Worm (Caenorhabditis elegans) whole organism, young adult: ENCODE data around the gene Y52E8A.3.
A peak's percentile ranks its signal among the peaks of the same experiment; 100 is the strongest.

ENCODE experiments used
- B0261.1 ChIP-seq: sonication (generic microtip); optimal IDR thresholded peaks from 2 replicates; lab custom pipeline; 2016; ENCODE audit warnings: mild to moderate bottlenecking, missing genetic modification characterization, moderate library complexity, missing compliant biosample characterization
- B0336.3 ChIP-seq: fragments of 200-800 bp; sonication (Bioruptor generic); IDR thresholded peaks from 2 replicates; pipeline ENCODE4 v1.3.6; 2022; ENCODE audit warnings: missing genetic modification characterization, missing compliant biosample characterization
- D2030.7 ChIP-seq: fragments of 200-800 bp; sonication (Bioruptor generic); IDR thresholded peaks from 2 replicates; pipeline ENCODE4 v1.3.6; 2022; ENCODE audit warnings: missing genetic modification reagents, missing genetic modification characterization, missing compliant biosample characterization
- F33H1.4 ChIP-seq: fragments of 200-800 bp; sonication (Bioruptor generic); IDR thresholded peaks from 2 replicates; pipeline ENCODE4 v1.3.6; 2022; ENCODE audit warnings: missing genetic modification reagents, missing genetic modification characterization, missing compliant biosample characterization
- F37B4.10 ChIP-seq: fragments of 200-800 bp; sonication (Bioruptor generic); IDR thresholded peaks from 2 replicates; pipeline ENCODE4 v1.3.6; 2022; ENCODE audit warnings: missing genetic modification characterization, missing compliant biosample characterization
- F49E8.2 ChIP-seq: sonication (generic microtip); optimal IDR thresholded peaks from 3 replicates; lab custom pipeline; 2017; ENCODE audit warnings: missing genetic modification characterization, mild to moderate bottlenecking, missing compliant biosample characterization, antibody characterized with exemption, moderate library complexity; ENCODE audit not compliant: insufficient read depth
- F52B5.7 ChIP-seq: sonication (generic microtip); optimal IDR thresholded peaks from 2 replicates; lab custom pipeline; 2016; ENCODE audit warnings: mild to moderate bottlenecking, missing genetic modification characterization, missing compliant biosample characterization
- F57A8.1 ChIP-seq: fragments of 200-800 bp; sonication (Bioruptor generic); optimal IDR thresholded peaks from 2 replicates; lab custom pipeline; 2018; ENCODE audit warnings: mild to moderate bottlenecking, missing genetic modification characterization, moderate library complexity, missing compliant biosample characterization
- K11D2.4 ChIP-seq: fragments of 200-800 bp; sonication (Bioruptor generic); IDR thresholded peaks from 2 replicates; pipeline ENCODE4 v1.3.6; 2022; ENCODE audit warnings: missing genetic modification reagents, missing genetic modification characterization, missing compliant biosample characterization
- T26A5.8 ChIP-seq: sonication (generic microtip); optimal IDR thresholded peaks from 2 replicates; lab custom pipeline; 2016; ENCODE audit warnings: missing genetic modification characterization, missing compliant biosample characterization
- Y53F4B.3 ChIP-seq: fragments of 200-800 bp; sonication (Bioruptor generic); IDR thresholded peaks from 2 replicates; pipeline ENCODE4 v1.3.6; 2022; ENCODE audit warnings: missing genetic modification reagents, missing genetic modification characterization, missing compliant biosample characterization
- akir-1 ChIP-seq: fragments of 200-800 bp; sonication (Bioruptor generic); optimal IDR thresholded peaks from 2 replicates; lab custom pipeline; 2018; ENCODE audit warnings: mild to moderate bottlenecking, missing genetic modification characterization, moderate library complexity, missing compliant biosample characterization
- atf-7 ChIP-seq: sonication (generic microtip); optimal IDR thresholded peaks from 2 replicates; lab custom pipeline; 2017; ENCODE audit warnings: mild to moderate bottlenecking, missing genetic modification characterization, missing compliant biosample characterization
- attf-6 ChIP-seq: fragments of 200-800 bp; sonication (Bioruptor generic); IDR thresholded peaks from 2 replicates; pipeline ENCODE4 v1.3.6; 2022; ENCODE audit warnings: missing genetic modification reagents, missing genetic modification characterization, missing compliant biosample characterization
- bed-1 ChIP-seq: fragments of 200-800 bp; sonication (Bioruptor generic); IDR thresholded peaks from 2 replicates; pipeline ENCODE4 v1.3.6; 2022; ENCODE audit warnings: missing genetic modification reagents, missing genetic modification characterization, missing compliant biosample characterization
- bed-2 ChIP-seq: fragments of 200-800 bp; sonication (Bioruptor generic); IDR thresholded peaks from 2 replicates; pipeline ENCODE4 v1.3.6; 2022; ENCODE audit warnings: missing genetic modification reagents, missing genetic modification characterization, missing compliant biosample characterization
- cebp-1 ChIP-seq, 2 experiments: fragments of 200-800 bp in 1 of 2; sonication (Bioruptor generic) in 1 of 2; sonication (generic microtip) in 1 of 2; IDR thresholded peaks in 1 of 2; optimal IDR thresholded peaks in 1 of 2; 2 replicates each; pipeline versions ENCODE4 v1.3.6 to Lab custom; 2017 to 2022; ENCODE audit warnings: missing compliant biosample characterization in 2 of 2, missing genetic modification characterization in 2 of 2, mild to moderate bottlenecking in 1 of 2, missing genetic modification reagents in 1 of 2, moderate library complexity in 1 of 2
- ceh-27 ChIP-seq: fragments of 200-800 bp; sonication (Bioruptor generic); optimal IDR thresholded peaks from 2 replicates; lab custom pipeline; 2018; ENCODE audit warnings: mild to moderate bottlenecking, missing genetic modification characterization, moderate library complexity, missing compliant biosample characterization
- ceh-40 ChIP-seq: fragments of 200-800 bp; sonication (Bioruptor generic); IDR thresholded peaks from 2 replicates; pipeline ENCODE4 v1.3.6; 2022; ENCODE audit warnings: missing genetic modification characterization, missing compliant biosample characterization
- ceh-91 ChIP-seq: fragments of 200-800 bp; sonication (Bioruptor generic); IDR thresholded peaks from 2 replicates; pipeline ENCODE4 v1.3.6; 2022; ENCODE audit warnings: missing genetic modification reagents, missing genetic modification characterization, missing compliant biosample characterization
- dpff-1 ChIP-seq: sonication (generic microtip); optimal IDR thresholded peaks from 2 replicates; lab custom pipeline; 2017; ENCODE audit warnings: mild to moderate bottlenecking, missing genetic modification characterization, missing compliant biosample characterization
- dpl-1 ChIP-seq: fragments of 150-350 bp; optimal IDR thresholded peaks from 2 replicates; lab custom pipeline; 2014; ENCODE audit warnings: missing biosample characterization, missing genetic modification reagents, missing genetic modification characterization
- efl-1 ChIP-seq: fragments of 150-350 bp; optimal IDR thresholded peaks from 2 replicates; lab custom pipeline; 2014; ENCODE audit warnings: missing biosample characterization, missing genetic modification reagents, missing genetic modification characterization
- ekl-4 ChIP-seq: fragments of 200-800 bp; sonication (Bioruptor generic); IDR thresholded peaks from 2 replicates; pipeline ENCODE4 v1.3.6; 2022; ENCODE audit warnings: missing genetic modification reagents, missing genetic modification characterization, missing compliant biosample characterization
- fkh-3 ChIP-seq: sonication (generic microtip); optimal IDR thresholded peaks from 2 replicates; lab custom pipeline; 2016; ENCODE audit warnings: mild to moderate bottlenecking, missing genetic modification characterization, missing compliant biosample characterization
- him-1 ChIP-seq: sonication (generic microtip); optimal IDR thresholded peaks from 2 replicates; lab custom pipeline; 2016; ENCODE audit warnings: missing genotype, missing genetic modification reagents, missing genetic modification characterization, missing compliant biosample characterization
- hlh-26 ChIP-seq: fragments of 200-800 bp; sonication (Bioruptor generic); conservative IDR thresholded peaks from 2 replicates; pipeline ENCODE4 v1.3.6; 2022; ENCODE audit warnings: missing genetic modification reagents, missing genetic modification characterization, missing compliant biosample characterization
- hrde-1 ChIP-seq: sonication (generic microtip); optimal IDR thresholded peaks from 2 replicates; lab custom pipeline; 2016; ENCODE audit warnings: missing genetic modification characterization, mild to moderate bottlenecking, missing compliant biosample characterization, moderate library complexity, missing genotype, missing genetic modification reagents, borderline replicate concordance
- let-526 ChIP-seq: fragments of 200-800 bp; sonication (Bioruptor generic); IDR thresholded peaks from 2 replicates; pipeline ENCODE4 v1.3.6; 2022; ENCODE audit warnings: missing genetic modification reagents, missing genetic modification characterization, missing compliant biosample characterization
- let-607 ChIP-seq, 2 experiments: fragments of 200-800 bp in 1 of 2; sonication (Bioruptor generic) in 1 of 2; sonication (generic microtip) in 1 of 2; optimal IDR thresholded peaks; 2 replicates each; lab custom pipeline; 2016 to 2018; ENCODE audit warnings: mild to moderate bottlenecking in 2 of 2, missing compliant biosample characterization in 2 of 2, missing genetic modification characterization in 2 of 2, moderate library complexity in 2 of 2, missing genotype in 1 of 2
- lin-26 ChIP-seq: fragments of 200-800 bp; sonication (Bioruptor generic); IDR thresholded peaks from 2 replicates; pipeline ENCODE4 v1.3.6; 2022; ENCODE audit warnings: missing genetic modification reagents, missing genetic modification characterization, missing compliant biosample characterization
- lir-1 ChIP-seq: fragments of 200-800 bp; sonication (Bioruptor generic); conservative IDR thresholded peaks from 2 replicates; pipeline ENCODE4 v1.3.6; 2022; ENCODE audit warnings: missing genetic modification reagents, missing genetic modification characterization, missing compliant biosample characterization
- lsl-1 ChIP-seq: fragments of 200-800 bp; sonication (Bioruptor generic); optimal IDR thresholded peaks from 2 replicates; lab custom pipeline; 2018; ENCODE audit warnings: mild to moderate bottlenecking, missing genetic modification characterization, moderate library complexity, missing compliant biosample characterization
- madf-3 ChIP-seq: fragments of 200-800 bp; sonication (Bioruptor generic); IDR thresholded peaks from 2 replicates; pipeline ENCODE4 v1.3.6; 2022; ENCODE audit warnings: missing genetic modification reagents, missing genetic modification characterization, missing compliant biosample characterization
- madf-6 ChIP-seq: fragments of 200-800 bp; sonication (Bioruptor generic); IDR thresholded peaks from 2 replicates; pipeline ENCODE4 v1.3.6; 2022; ENCODE audit warnings: missing genetic modification reagents, missing genetic modification characterization, missing compliant biosample characterization
- madf-8 ChIP-seq: fragments of 200-800 bp; sonication (Bioruptor generic); conservative IDR thresholded peaks from 2 replicates; pipeline ENCODE4 v1.3.6; 2022; ENCODE audit warnings: missing genetic modification reagents, missing genetic modification characterization, missing compliant biosample characterization
- mel-28 ChIP-seq: sonication (generic microtip); optimal IDR thresholded peaks from 2 replicates; lab custom pipeline; 2016; ENCODE audit warnings: borderline replicate concordance, mild to moderate bottlenecking, missing genetic modification characterization, missing compliant biosample characterization
- mxl-1 ChIP-seq: sonication (generic microtip); optimal IDR thresholded peaks from 2 replicates; lab custom pipeline; 2016; ENCODE audit warnings: missing genetic modification characterization, missing compliant biosample characterization
- nfya-1 ChIP-seq: sonication (generic microtip); optimal IDR thresholded peaks from 2 replicates; lab custom pipeline; 2017; ENCODE audit warnings: antibody characterized with exemption, missing compliant biosample characterization, missing genetic modification characterization, borderline replicate concordance; ENCODE audit not compliant: insufficient read depth
- nfyb-1 ChIP-seq: fragments of 200-800 bp; sonication (Bioruptor generic); IDR thresholded peaks from 2 replicates; pipeline ENCODE4 v1.3.6; 2022; ENCODE audit warnings: missing genetic modification reagents, missing genetic modification characterization, missing compliant biosample characterization
- rpc-1 ChIP-seq, 2 experiments: fragments of 150-350 bp in 1 of 2; sonication (generic microtip) in 1 of 2; optimal IDR thresholded peaks; 2 replicates each; lab custom pipeline; 2014 to 2018; ENCODE audit warnings: missing biosample characterization in 1 of 2, missing genetic modification characterization in 1 of 2, missing genetic modification reagents in 1 of 2, missing genotype in 1 of 2
- sea-2 ChIP-seq: fragments of 200-800 bp; sonication (Bioruptor generic); IDR thresholded peaks from 2 replicates; pipeline ENCODE4 v1.3.6; 2022; ENCODE audit warnings: missing genetic modification characterization, missing compliant biosample characterization
- snpc-4 ChIP-seq, 5 experiments: fragments of 150-350 bp in 1 of 5; sonication (generic microtip) in 4 of 5; optimal IDR thresholded peaks; 2 replicates each; lab custom pipeline; 2014 to 2018; ENCODE audit warnings: missing genetic modification characterization in 5 of 5, missing biosample characterization in 3 of 5, antibody characterized with exemption in 2 of 5, mild to moderate bottlenecking in 2 of 5, missing compliant biosample characterization in 2 of 5, missing genotype in 2 of 5, moderate library complexity in 2 of 5, missing genetic modification reagents in 1 of 5
- tbp1 ChIP-seq: fragments of 200-800 bp; sonication (Bioruptor generic); optimal IDR thresholded peaks from 2 replicates; lab custom pipeline; 2018; ENCODE audit warnings: mild to moderate bottlenecking, missing genetic modification characterization, missing compliant biosample characterization
- tbx-9 ChIP-seq: sonication (generic microtip); optimal IDR thresholded peaks from 2 replicates; lab custom pipeline; 2016; ENCODE audit warnings: borderline replicate concordance, missing genetic modification characterization, inconsistent platforms, missing compliant biosample characterization
- xnd-1 ChIP-seq: sonication (generic microtip); optimal IDR thresholded peaks from 2 replicates; lab custom pipeline; 2016; ENCODE audit warnings: missing genotype, missing genetic modification reagents, missing genetic modification characterization, missing compliant biosample characterization

Gene Y52E8A.3

ce11 chrII:4320455-4320854 lies 13.7 kb upstream of the Y52E8A.3 start, which contains the start of gene Y52E8A.2:
Gene Y52E8A.2 (plus strand): TSS chrII:4320836.
- TF ChIP-seq efl-1 (GFP tag; lab: Kevin White, UChicago) (no peak), fkh-3 (no peak), tbx-9 (tag; lab: Kevin White, UChicago) (no peak), F33H1.4 (GFP tag; lab: Robert Waterston, UW) (peak; percentile 82), xnd-1 (tag; lab: Kevin White, UChicago) (peak; percentile 66), let-607 (tag; optimal IDR thresholded peaks at IDR 0.05; lab: Kevin White, UChicago) (no peak), akir-1 (GFP tag; lab: Kevin White, UChicago) (no peak), sea-2 (GFP tag; lab: Robert Waterston, UW) (no peak), dpff-1 (no peak), rpc-1 (optimal IDR thresholded peaks at IDR 0.05; lab: Kevin White, UChicago) (no peak), rpc-1 (tag; optimal IDR thresholded peaks at IDR 0.05; lab: Kevin White, UChicago) (no peak), tbp1 (GFP tag; lab: Kevin White, UChicago) (no peak), madf-8 (GFP tag; lab: Robert Waterston, UW) (peak; percentile 73), F49E8.2 (tag; lab: Kevin White, UChicago) (no peak), hrde-1 (tag; lab: Kevin White, UChicago) (no peak), F57A8.1 (GFP tag; lab: Kevin White, UChicago) (no peak), ceh-91 (GFP tag; lab: Robert Waterston, UW) (peak; percentile 47), dpl-1 (GFP tag; lab: Kevin White, UChicago) (no peak), ekl-4 (no peak), D2030.7 (GFP tag; lab: Robert Waterston, UW) (peak; percentile 37; the same call in 1 of the 2 replicates), mel-28 (no peak), him-1 (tag; lab: Kevin White, UChicago) (no peak), ceh-27 (no peak), B0336.3 (GFP tag; lab: Robert Waterston, UW) (no peak), cebp-1 (GFP tag; IDR thresholded peaks at IDR 0.05; lab: Robert Waterston, UW) (no peak), cebp-1 (tag; optimal IDR thresholded peaks at IDR 0.05; lab: Kevin White, UChicago) (no peak), lin-26 (GFP tag; lab: Robert Waterston, UW) (no peak), nfyb-1 (GFP tag; lab: Robert Waterston, UW) (no peak), F37B4.10 (no peak), attf-6 (GFP tag; lab: Robert Waterston, UW) (no peak), mxl-1 (tag; lab: Kevin White, UChicago) (no peak), Y53F4B.3 (GFP tag; lab: Robert Waterston, UW) (no peak), lsl-1 (peak; percentile 95), atf-7 (tag; lab: Kevin White, UChicago) (no peak), snpc-4 (GFP tag; optimal IDR thresholded peaks at IDR 0.05; lab: Kevin White, UChicago) (no peak), snpc-4 (tag; optimal IDR thresholded peaks at IDR 0.05; lab: Kevin White, UChicago) (no peak), bed-2 (GFP tag; lab: Robert Waterston, UW) (no peak), madf-6 (GFP tag; lab: Robert Waterston, UW) (peak; percentile 73; the same call in 1 of the 2 replicates), F52B5.7 (tag; lab: Kevin White, UChicago) (no peak)
- TF ChIP-seq, all 124 proteins: peak for 7

- TF ChIP-seq madf-3 (GFP tag; lab: Robert Waterston, UW) (no peak), bed-1 (GFP tag; lab: Robert Waterston, UW) (no peak), lir-1 (GFP tag; lab: Robert Waterston, UW) (no peak), let-526 (GFP tag; lab: Robert Waterston, UW) (no peak), K11D2.4 (no peak), nfya-1 (tag; lab: Kevin White, UChicago) (no peak), ceh-40 (GFP tag; lab: Robert Waterston, UW) (no peak), T26A5.8 (tag; lab: Kevin White, UChicago) (no peak), B0261.1 (tag; lab: Kevin White, UChicago) (no peak), D2030.7 (GFP tag; lab: Robert Waterston, UW) (no peak), Y53F4B.3 (GFP tag; lab: Robert Waterston, UW) (no peak), F52B5.7 (tag; lab: Kevin White, UChicago) (no peak), hlh-26 (no peak), efl-1 (GFP tag; lab: Kevin White, UChicago) (no peak)
Measured at ce11 chrII:4319537-4320019, 12.8 kb upstream of the Y52E8A.3 start, which contains the start of gene Y52E8A.6. Gene Y52E8A.6 (minus strand): TSS chrII:4319969.
